Fruit fly (Drosophila melanogaster) whole organism, embryonic: ENCODE data around the gene REG.
A peak's percentile ranks its signal among the peaks of the same experiment; 100 is the strongest.

Experiments
- Ada2b ChIP-seq: fragments of 200-800 bp; sonication (Bioruptor generic); IDR thresholded peaks from 2 replicates; pipeline ENCODE4 v1.3.6; 2022; ENCODE audit warnings: missing biosample characterization, missing genetic modification characterization
- Asciz ChIP-seq: fragments of 200-800 bp; sonication (Bioruptor generic); optimal IDR thresholded peaks from 2 replicates; lab custom pipeline; 2017; ENCODE audit warnings: missing biosample characterization, mild to moderate bottlenecking, missing genetic modification characterization, missing genetic modification reagents
- BEAF-32 ChIP-seq: fragments of 200-800 bp; sonication (Bioruptor generic); optimal IDR thresholded peaks from 3 replicates; lab custom pipeline; 2017; ENCODE audit warnings: missing biosample characterization, missing genetic modification characterization, mild to moderate bottlenecking, moderate library complexity, missing genetic modification reagents
- CG11723 ChIP-seq: fragments of 200-800 bp; sonication (Bioruptor generic); optimal IDR thresholded peaks from 2 replicates; lab custom pipeline; 2017; ENCODE audit warnings: missing biosample characterization, mild to moderate bottlenecking, missing genetic modification characterization
- CG13624 ChIP-seq: fragments of 200-800 bp; sonication (Bioruptor generic); optimal IDR thresholded peaks from 2 replicates; lab custom pipeline; 2016; ENCODE audit warnings: missing biosample characterization, missing genetic modification characterization
- CG14050 ChIP-seq: fragments of 200-800 bp; sonication (Bioruptor generic); IDR thresholded peaks from 3 replicates; pipeline ENCODE4 v1.3.6; 2022; ENCODE audit warnings: missing biosample characterization, missing genetic modification characterization
- CG17568 ChIP-seq: fragments of 200-800 bp; sonication (Bioruptor generic); optimal IDR thresholded peaks from 2 replicates; lab custom pipeline; 2018; ENCODE audit warnings: missing biosample characterization, mild to moderate bottlenecking, missing genetic modification characterization, moderate library complexity
- CG18476 ChIP-seq: fragments of 200-800 bp; sonication (Bioruptor generic); optimal IDR thresholded peaks from 2 replicates; lab custom pipeline; 2016; ENCODE audit warnings: missing biosample characterization, mild to moderate bottlenecking, missing genetic modification characterization
- CG2678 ChIP-seq: fragments of 200-800 bp; sonication (Bioruptor generic); optimal IDR thresholded peaks from 3 replicates; lab custom pipeline; 2019; ENCODE audit warnings: missing biosample characterization, mild to moderate bottlenecking, missing genetic modification characterization, moderate library complexity
- CG30020 ChIP-seq: fragments of 200-800 bp; optimal IDR thresholded peaks from 2 replicates; lab custom pipeline; 2019; ENCODE audit warnings: missing biosample characterization, mild to moderate bottlenecking, missing genetic modification characterization, moderate library complexity
- CG31388 ChIP-seq: fragments of 200-800 bp; sonication (Bioruptor generic); optimal IDR thresholded peaks from 2 replicates; lab custom pipeline; 2016; ENCODE audit warnings: missing biosample characterization, missing genetic modification characterization
- CG34224 ChIP-seq: fragments of 200-800 bp; sonication (Bioruptor generic); IDR thresholded peaks from 3 replicates; pipeline ENCODE4 v1.3.6; 2022; ENCODE audit warnings: missing biosample characterization, missing genetic modification characterization; ENCODE audit not compliant: partially characterized antibody
- CG3847 ChIP-seq: fragments of 200-800 bp; sonication (Bioruptor generic); IDR thresholded peaks from 2 replicates; pipeline ENCODE4 v1.3.6; 2022; ENCODE audit warnings: missing biosample characterization, missing genetic modification characterization
- CG4360 ChIP-seq: fragments of 200-800 bp; sonication (Bioruptor generic); IDR thresholded peaks from 2 replicates; pipeline ENCODE4 v1.3.6; 2022; ENCODE audit warnings: missing biosample characterization, missing genetic modification characterization
- CG5245 ChIP-seq: fragments of 200-800 bp; sonication (Bioruptor generic); optimal IDR thresholded peaks from 3 replicates; lab custom pipeline; 2016; ENCODE audit warnings: missing biosample characterization, missing genetic modification characterization
- CG6175 ChIP-seq: fragments of 200-800 bp; sonication (Bioruptor generic); IDR thresholded peaks from 3 replicates; pipeline ENCODE4 v1.3.6; 2022; ENCODE audit warnings: missing biosample characterization, missing genetic modification characterization
- CG7928 ChIP-seq: fragments of 200-800 bp; sonication (Bioruptor generic); optimal IDR thresholded peaks from 2 replicates; lab custom pipeline; 2017; ENCODE audit warnings: missing biosample characterization, mild to moderate bottlenecking, missing genetic modification characterization
- CG8924 ChIP-seq: fragments of 200-800 bp; optimal IDR thresholded peaks from 3 replicates; lab custom pipeline; 2019; ENCODE audit warnings: missing biosample characterization, mild to moderate bottlenecking, missing genetic modification characterization, moderate library complexity
- CrebB ChIP-seq: fragments of 200-800 bp; sonication (Bioruptor generic); optimal IDR thresholded peaks from 3 replicates; lab custom pipeline; 2018; ENCODE audit warnings: missing biosample characterization, mild to moderate bottlenecking, missing genetic modification characterization
- Dip3 ChIP-seq: fragments of 200-800 bp; sonication (Bioruptor generic); optimal IDR thresholded peaks from 3 replicates; lab custom pipeline; 2016; ENCODE audit warnings: missing biosample characterization, missing genetic modification characterization
- ERR ChIP-seq: fragments of 200-800 bp; sonication (Bioruptor generic); optimal IDR thresholded peaks from 2 replicates; lab custom pipeline; 2016; ENCODE audit warnings: missing biosample characterization, missing genetic modification characterization
- HLH54F ChIP-seq: fragments of 200-800 bp; sonication (Bioruptor generic); optimal IDR thresholded peaks from 3 replicates; lab custom pipeline; 2016; ENCODE audit warnings: missing biosample characterization, missing genetic modification characterization
- HLHmδ ChIP-seq: fragments of 200-800 bp; sonication (Bioruptor generic); optimal IDR thresholded peaks from 2 replicates; lab custom pipeline; 2018; ENCODE audit warnings: missing biosample characterization, mild to moderate bottlenecking, missing genetic modification characterization, moderate library complexity
- Lhr ChIP-seq: fragments of 200-800 bp; sonication (Bioruptor generic); optimal IDR thresholded peaks from 3 replicates; lab custom pipeline; 2017; ENCODE audit warnings: mild to moderate bottlenecking, missing biosample characterization, missing genetic modification reagents, missing genetic modification characterization
- Mrtf ChIP-seq: fragments of 200-800 bp; sonication (Bioruptor generic); IDR thresholded peaks from 3 replicates; pipeline ENCODE4 v1.3.6; 2022; ENCODE audit warnings: missing biosample characterization, missing genetic modification characterization
- Nf-YA ChIP-seq: fragments of 200-800 bp; sonication (Bioruptor generic); IDR thresholded peaks from 2 replicates; pipeline ENCODE4 v1.3.6; 2022; ENCODE audit warnings: missing biosample characterization, missing genetic modification characterization
- Optix ChIP-seq: fragments of 200-800 bp; sonication (Bioruptor generic); IDR thresholded peaks from 3 replicates; pipeline ENCODE4 v1.3.6; 2022; ENCODE audit warnings: missing biosample characterization, missing genetic modification characterization
- Scr ChIP-seq: fragments of 200-800 bp; sonication (Bioruptor generic); IDR thresholded peaks from 2 replicates; pipeline ENCODE4 v1.3.6; 2022; ENCODE audit warnings: missing biosample characterization, missing genetic modification characterization; ENCODE audit not compliant: partially characterized antibody
- Sin3A ChIP-seq: fragments of >200 bp; optimal IDR thresholded peaks from 2 replicates; lab custom pipeline; 2018
- Xbp1 ChIP-seq: fragments of 200-800 bp; sonication (Bioruptor generic); optimal IDR thresholded peaks from 3 replicates; lab custom pipeline; 2016; ENCODE audit warnings: missing biosample characterization, mild to moderate bottlenecking, missing genetic modification characterization
- ac ChIP-seq: fragments of 200-800 bp; sonication (Bioruptor generic); optimal IDR thresholded peaks from 3 replicates; lab custom pipeline; 2017; ENCODE audit warnings: missing biosample characterization, mild to moderate bottlenecking, missing genetic modification characterization
- ara ChIP-seq: fragments of 200-800 bp; sonication (Bioruptor generic); IDR thresholded peaks from 2 replicates; pipeline ENCODE4 v1.3.6; 2022; ENCODE audit warnings: missing biosample characterization, missing genetic modification characterization
- ash1 ChIP-seq: fragments of 200-800 bp; sonication (Bioruptor generic); optimal IDR thresholded peaks from 2 replicates; lab custom pipeline; 2018; ENCODE audit warnings: missing biosample characterization, mild to moderate bottlenecking, missing genetic modification characterization
- cas ChIP-seq: fragments of 200-800 bp; sonication (Bioruptor generic); IDR thresholded peaks from 2 replicates; pipeline ENCODE4 v1.3.6; 2022; ENCODE audit warnings: missing biosample characterization, missing genetic modification characterization
- caup ChIP-seq: fragments of 200-800 bp; sonication (Bioruptor generic); optimal IDR thresholded peaks from 3 replicates; lab custom pipeline; 2017; ENCODE audit warnings: missing biosample characterization, mild to moderate bottlenecking, missing genetic modification characterization, moderate library complexity; ENCODE audit not compliant: severe bottlenecking
- crc ChIP-seq: fragments of 200-800 bp; sonication (Bioruptor generic); optimal IDR thresholded peaks from 2 replicates; lab custom pipeline; 2016; ENCODE audit warnings: missing biosample characterization, missing genetic modification characterization
- da ChIP-seq: fragments of 200-800 bp; sonication (Bioruptor generic); optimal IDR thresholded peaks from 2 replicates; lab custom pipeline; 2016; ENCODE audit warnings: missing biosample characterization, missing genetic modification characterization
- danr ChIP-seq: fragments of 200-800 bp; sonication (Bioruptor generic); IDR thresholded peaks from 2 replicates; pipeline ENCODE4 v1.3.6; 2022; ENCODE audit warnings: missing biosample characterization, missing genetic modification characterization
- exex ChIP-seq: fragments of 200-800 bp; sonication (Bioruptor generic); optimal IDR thresholded peaks from 4 replicates; lab custom pipeline; 2018; ENCODE audit warnings: missing biosample characterization, mild to moderate bottlenecking, missing genetic modification characterization, moderate library complexity
- kah ChIP-seq: fragments of 200-800 bp; sonication (Bioruptor generic); optimal IDR thresholded peaks from 2 replicates; lab custom pipeline; 2018; ENCODE audit warnings: missing biosample characterization, mild to moderate bottlenecking, missing genetic modification characterization
- mirr ChIP-seq: fragments of 200-800 bp; sonication (Bioruptor generic); optimal IDR thresholded peaks from 3 replicates; lab custom pipeline; 2018; ENCODE audit warnings: missing biosample characterization, mild to moderate bottlenecking, missing genetic modification characterization
- nau ChIP-seq: fragments of 200-800 bp; sonication (Bioruptor generic); optimal IDR thresholded peaks from 3 replicates; lab custom pipeline; 2017; ENCODE audit warnings: missing biosample characterization, mild to moderate bottlenecking, missing genetic modification characterization, missing genetic modification reagents
- nerfin-2 ChIP-seq: fragments of 200-800 bp; sonication (Bioruptor generic); IDR thresholded peaks from 2 replicates; pipeline ENCODE4 v1.3.6; 2022; ENCODE audit warnings: missing biosample characterization, missing genetic modification characterization; ENCODE audit not compliant: partially characterized antibody
- onecut ChIP-seq: fragments of 200-800 bp; sonication (Bioruptor generic); IDR thresholded peaks from 2 replicates; pipeline ENCODE4 v1.3.6; 2022; ENCODE audit warnings: missing biosample characterization, missing genetic modification characterization
- pan ChIP-seq, 4 experiments: fragments of >200 bp in 3 of 4; fragments of 200-800 bp in 1 of 4; sonication (Bioruptor generic) in 1 of 4; optimal IDR thresholded peaks in 3 of 4; IDR thresholded peaks in 1 of 4; 2 replicates each; pipeline versions ENCODE4 v1.3.6 to Lab custom; 2017 to 2022; ENCODE audit warnings: missing biosample characterization in 2 of 4, missing genetic modification characterization in 2 of 4, mixed read lengths in 1 of 4
- pho ChIP-seq: fragments of 200-800 bp; sonication (Bioruptor generic); optimal IDR thresholded peaks from 2 replicates; lab custom pipeline; 2016; ENCODE audit warnings: missing biosample characterization, missing genetic modification characterization
- ranshi ChIP-seq: fragments of 200-800 bp; sonication (Bioruptor generic); IDR thresholded peaks from 2 replicates; pipeline ENCODE4 v1.3.6; 2022; ENCODE audit warnings: missing biosample characterization, missing genetic modification characterization
- salm ChIP-seq: fragments of 200-800 bp; sonication (Bioruptor generic); optimal IDR thresholded peaks from 2 replicates; lab custom pipeline; 2018; ENCODE audit warnings: missing biosample characterization, mild to moderate bottlenecking, missing genetic modification characterization
- sc ChIP-seq, 3 experiments: fragments of >200 bp in 2 of 3; fragments of 200-800 bp in 1 of 3; sonication (Bioruptor generic) in 1 of 3; optimal IDR thresholded peaks; 2 replicates in 2 of 3; 3 replicates in 1 of 3; lab custom pipeline; 2017; ENCODE audit warnings: mild to moderate bottlenecking in 1 of 3, missing biosample characterization in 1 of 3, missing genetic modification characterization in 1 of 3, missing genetic modification reagents in 1 of 3
- vnd ChIP-seq: fragments of 200-800 bp; sonication (Bioruptor generic); IDR thresholded peaks from 3 replicates; pipeline ENCODE4 v1.3.6; 2022; ENCODE audit warnings: missing biosample characterization, missing genetic modification characterization; ENCODE audit not compliant: partially characterized antibody
- yki ChIP-seq: fragments of >200 bp; optimal IDR thresholded peaks from 3 replicates; lab custom pipeline; 2018

The REG gene

DNA sequence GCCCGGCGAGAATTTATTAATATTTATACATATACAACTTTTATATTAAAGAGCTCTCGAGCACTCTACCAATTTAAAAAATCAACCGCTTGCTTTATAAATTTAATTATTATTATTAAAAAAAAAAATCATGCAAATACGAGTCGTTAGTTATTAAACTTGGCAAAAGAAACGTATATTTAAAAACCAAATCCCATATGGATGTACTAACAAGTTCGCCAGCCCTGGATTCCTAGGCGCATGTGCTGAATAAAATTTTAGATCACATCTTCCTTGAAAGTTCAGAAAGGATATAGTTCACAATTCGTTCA, 46.6 kb downstream of the REG start, which contains the start of gene comt (continued):
- TF ChIP-seq salm: no peak
- no peak for TF ChIP-seq CG11723
- TF ChIP-seq Dip3 (GFP tag; lab: Kevin White, UChicago): no peak
- TF ChIP-seq Nf-YA (GFP tag; lab: Robert Waterston, UW): peak; percentile 42; the same call in 1 of the 2 replicates
- TF ChIP-seq exex: no peak
- TF ChIP-seq da (GFP tag; lab: Kevin White, UChicago): no peak
- TF ChIP-seq CG34224 (GFP tag; lab: Robert Waterston, UW): no peak
- no peak for TF ChIP-seq Mrtf (GFP tag; lab: Robert Waterston, UW)
- TF ChIP-seq CG13624 (GFP tag; lab: Kevin White, UChicago): no peak
- TF ChIP-seq Asciz (GFP tag; lab: Kevin White, UChicago): no peak
- TF ChIP-seq CG4360 (GFP tag; lab: Robert Waterston, UW): no peak
- TF ChIP-seq CrebB (tag; lab: Kevin White, UChicago): no peak
- no peak for TF ChIP-seq sc (optimal IDR thresholded peaks at IDR 0.05; lab: Kevin White, UChicago)
- TF ChIP-seq sc (GFP tag; optimal IDR thresholded peaks at IDR 0.05; lab: Kevin White, UChicago): peak; percentile 31
- no peak for TF ChIP-seq CG31388 (GFP tag; lab: Kevin White, UChicago)
- TF ChIP-seq Lhr: no peak
- no peak for TF ChIP-seq onecut (GFP tag; lab: Robert Waterston, UW)
- TF ChIP-seq Ada2b (GFP tag; lab: Robert Waterston, UW): peak; percentile 52; the same call in 1 of the 2 replicates
- TF ChIP-seq nau (GFP tag; lab: Kevin White, UChicago): no peak
- peak; percentile 49; the same call in 1 of the 3 replicates for TF ChIP-seq CG14050 (GFP tag; lab: Robert Waterston, UW)
- peak; percentile 7 for TF ChIP-seq kah
- 0 out of 2 replicates have a peak, but pooled peaks have one; percentile 44 for TF ChIP-seq ranshi (GFP tag; lab: Robert Waterston, UW)
- peak; percentile 9 for TF ChIP-seq CG18476 (GFP tag; lab: Kevin White, UChicago)
- peak; percentile 31 for TF ChIP-seq CG30020 (tag; lab: Kevin White, UChicago)
- TF ChIP-seq CG7928 (GFP tag; lab: Kevin White, UChicago): peak; percentile 79
- TF ChIP-seq Xbp1 (GFP tag; lab: Kevin White, UChicago): peak; percentile 51
- TF ChIP-seq CG3847 (GFP tag; lab: Robert Waterston, UW): no peak
- no peak for TF ChIP-seq HLH54F (GFP tag; lab: Kevin White, UChicago)
- no peak for TF ChIP-seq Sin3A
- no peak for TF ChIP-seq ash1
- no peak for TF ChIP-seq vnd
- no peak for TF ChIP-seq HLHmδ
- TF ChIP-seq CG5245: no peak
- no peak for TF ChIP-seq BEAF-32 (GFP tag; lab: Kevin White, UChicago)
- TF ChIP-seq ac (GFP tag; lab: Kevin White, UChicago): no peak
- no peak for TF ChIP-seq crc
- TF ChIP-seq CG8924 (tag; lab: Kevin White, UChicago): peak; percentile 70
- no peak for TF ChIP-seq CG2678 (tag; lab: Kevin White, UChicago)
- no peak for TF ChIP-seq nerfin-2 (GFP tag; lab: Robert Waterston, UW)
- TF ChIP-seq danr (GFP tag; lab: Robert Waterston, UW): no peak
- no peak for TF ChIP-seq Optix (GFP tag; lab: Robert Waterston, UW)
- TF ChIP-seq mirr (GFP tag; lab: Kevin White, UChicago): no peak
- TF ChIP-seq caup: peak; percentile 47
- no peak for TF ChIP-seq pho (GFP tag; lab: Kevin White, UChicago)
- peak; percentile 63; the same call in 1 of the 2 replicates for TF ChIP-seq ara (GFP tag; lab: Robert Waterston, UW)
- no peak for TF ChIP-seq Scr
- TF ChIP-seq ERR (GFP tag; lab: Kevin White, UChicago): no peak
- TF ChIP-seq cas: no peak
- TF ChIP-seq CG6175: no peak
- no peak for TF ChIP-seq pan (optimal IDR thresholded peaks at IDR 0.05; lab: Kevin White, UChicago)
- peak in 1 of 2 experiments; percentile 63 for TF ChIP-seq pan (GFP tag; optimal IDR thresholded peaks at IDR 0.05 in 1 of 2, IDR thresholded peaks at IDR 0.05 in 1 of 2)
- TF ChIP-seq CG17568 (GFP tag; lab: Kevin White, UChicago): no peak
- TF ChIP-seq yki: no peak
